Fruit fly (Drosophila melanogaster): ENCODE measurements around the gene Pop5.

Gene Pop5

DNA sequence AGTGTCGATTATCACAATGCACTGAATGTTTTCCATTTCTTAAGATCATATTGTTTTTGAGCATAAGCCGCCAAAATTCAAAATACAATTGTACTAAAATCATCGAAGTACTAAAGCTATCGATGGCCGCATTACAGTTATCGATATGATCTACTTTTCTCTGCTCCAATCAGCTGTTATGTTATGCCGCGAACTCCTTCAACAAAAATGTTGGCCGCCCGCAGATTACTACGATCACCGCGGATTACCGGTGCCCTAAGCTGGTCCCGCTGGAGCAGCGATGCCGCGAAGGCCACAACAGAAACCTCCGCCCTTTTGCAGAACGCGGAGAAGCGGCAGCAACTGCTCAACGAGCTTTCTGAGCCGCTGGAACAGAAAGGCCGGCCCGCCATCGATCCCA, 9.3 kb downstream of the Pop5 start, which contains the start of gene beg:
Gene beg (plus strand): TSS at position 177 of the 400 bp plus-strand sequence.
- no peak for TF ChIP-seq ttk (optimal IDR thresholded peaks at IDR 0.05)
- no peak for TF ChIP-seq insv (optimal IDR thresholded peaks at IDR 0.05)
- no peak for TF ChIP-seq Myc (optimal IDR thresholded peaks at IDR 0.05)
- TF ChIP-seq psq (optimal IDR thresholded peaks at IDR 0.05), result no peak
- no peak for TF ChIP-seq h (optimal IDR thresholded peaks at IDR 0.05)
- TF ChIP-seq Sin3A (optimal IDR thresholded peaks at IDR 0.05), result no peak

DNA sequence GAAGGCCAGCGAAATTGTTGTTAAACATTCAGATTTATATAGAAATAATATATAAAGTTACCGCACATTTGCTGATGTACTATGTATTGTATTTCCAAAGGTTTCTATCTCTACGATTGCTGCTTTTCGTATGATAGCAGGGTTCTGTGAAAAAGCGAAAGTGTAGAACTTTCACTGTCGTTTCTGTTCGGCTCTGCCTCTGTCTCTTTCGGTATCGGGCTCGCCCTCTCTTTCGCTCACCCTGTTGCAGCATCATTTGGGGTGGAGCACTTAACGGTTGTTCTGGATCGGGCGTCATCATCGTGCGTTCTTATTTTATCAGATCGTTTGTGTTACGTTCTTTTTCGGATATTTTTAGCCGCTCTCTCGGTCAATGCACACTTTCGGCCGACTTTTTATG, 11.5 kb downstream of the Pop5 start:
- no peak for TF ChIP-seq Myc (optimal IDR thresholded peaks at IDR 0.05)

DNA sequence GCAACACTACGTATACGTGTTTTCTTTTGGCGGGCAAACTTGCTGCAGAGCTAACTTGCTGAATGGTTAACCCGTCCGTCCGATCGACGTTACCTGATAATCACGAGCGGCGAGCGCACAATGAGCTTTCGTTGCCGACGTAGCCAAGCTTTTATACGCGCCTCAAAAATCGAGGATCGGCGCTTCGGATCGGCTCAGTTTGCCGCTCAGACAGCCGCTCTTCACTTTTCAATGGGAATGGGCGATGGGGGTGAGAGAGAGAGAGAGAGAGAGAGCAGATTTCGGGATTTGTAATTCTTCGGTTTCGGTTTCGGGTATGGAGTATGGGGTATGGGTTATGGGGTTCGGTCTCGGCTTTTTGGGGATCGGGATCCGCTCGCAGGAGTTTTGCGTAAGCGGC, 12.9 kb downstream of the Pop5 start, which contains the start of gene Ilp8:
Gene Ilp8 (minus strand): TSS at position 110 of the 400 bp plus-strand sequence.
- TF ChIP-seq psq (optimal IDR thresholded peaks at IDR 0.05) (no peak), ttk (optimal IDR thresholded peaks at IDR 0.05) (no peak), h (optimal IDR thresholded peaks at IDR 0.05) (no peak), insv (optimal IDR thresholded peaks at IDR 0.05) (no peak), Sin3A (optimal IDR thresholded peaks at IDR 0.05) (no peak), Myc (optimal IDR thresholded peaks at IDR 0.05) (no peak)

DNA sequence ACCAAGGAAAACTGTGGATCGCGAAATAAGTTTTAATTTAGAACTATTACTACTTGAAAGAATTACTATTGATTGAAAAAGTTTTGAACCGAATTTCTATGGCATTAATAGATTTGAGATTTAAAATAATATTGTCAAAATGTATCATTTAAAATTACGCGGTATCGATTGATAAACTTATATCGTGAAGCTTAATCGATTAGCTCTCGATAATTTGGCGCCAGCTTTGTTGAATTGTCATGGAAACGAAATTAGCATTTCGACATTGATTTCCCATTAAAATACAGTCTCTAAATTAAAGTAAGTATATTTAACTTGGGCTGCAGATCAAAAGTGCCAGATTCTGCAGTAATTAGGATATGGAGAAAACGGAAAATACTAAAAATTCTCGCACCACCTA, 17.5 kb downstream of the Pop5 start, which contains the start of gene CG7730:
Gene CG7730 (plus strand): TSS at position 206 of the 400 bp plus-strand sequence.
- TF ChIP-seq Myc (optimal IDR thresholded peaks at IDR 0.05), result no peak
- TF ChIP-seq ttk (optimal IDR thresholded peaks at IDR 0.05), result no peak
- no peak for TF ChIP-seq Sin3A (optimal IDR thresholded peaks at IDR 0.05)
- TF ChIP-seq h (optimal IDR thresholded peaks at IDR 0.05), result no peak
- no peak for TF ChIP-seq insv (optimal IDR thresholded peaks at IDR 0.05)
- no peak for TF ChIP-seq psq (optimal IDR thresholded peaks at IDR 0.05)

DNA sequence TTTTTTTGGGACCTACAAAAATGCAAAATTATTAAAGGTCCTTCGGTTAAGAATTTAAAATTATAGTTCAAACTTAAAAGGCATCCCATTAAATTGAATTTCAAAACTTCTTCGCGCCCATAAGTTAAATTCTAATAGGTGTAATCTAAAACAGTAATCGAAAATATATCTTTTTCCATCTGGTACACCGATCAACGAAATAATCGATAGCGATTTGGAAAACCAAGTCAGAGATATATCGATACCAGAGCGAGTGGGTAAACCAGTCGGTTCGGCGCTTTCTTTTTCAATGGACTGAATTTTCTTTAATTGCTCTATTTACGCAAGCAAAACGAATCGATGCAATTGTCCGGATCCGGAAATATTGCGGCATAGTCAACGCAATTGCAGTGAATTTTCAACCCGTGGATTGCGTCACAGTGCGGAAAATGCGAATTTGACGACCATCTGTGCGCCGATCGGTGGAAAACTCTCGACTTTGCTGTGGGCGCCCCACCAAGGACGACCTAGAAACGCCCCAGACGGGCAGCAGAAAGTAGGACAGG, 20.7 kb downstream of the Pop5 start, which contains the start of gene Fit2:
Gene Fit2 (plus strand): TSS at position 234 of the 545 bp plus-strand sequence.
- no peak for TF ChIP-seq insv (optimal IDR thresholded peaks at IDR 0.05)
- no peak for TF ChIP-seq ttk (optimal IDR thresholded peaks at IDR 0.05)
- TF ChIP-seq Sin3A (optimal IDR thresholded peaks at IDR 0.05), result no peak
- no peak for TF ChIP-seq Myc (optimal IDR thresholded peaks at IDR 0.05)
- TF ChIP-seq psq (optimal IDR thresholded peaks at IDR 0.05), result no peak
- no peak for TF ChIP-seq h (optimal IDR thresholded peaks at IDR 0.05)

DNA sequence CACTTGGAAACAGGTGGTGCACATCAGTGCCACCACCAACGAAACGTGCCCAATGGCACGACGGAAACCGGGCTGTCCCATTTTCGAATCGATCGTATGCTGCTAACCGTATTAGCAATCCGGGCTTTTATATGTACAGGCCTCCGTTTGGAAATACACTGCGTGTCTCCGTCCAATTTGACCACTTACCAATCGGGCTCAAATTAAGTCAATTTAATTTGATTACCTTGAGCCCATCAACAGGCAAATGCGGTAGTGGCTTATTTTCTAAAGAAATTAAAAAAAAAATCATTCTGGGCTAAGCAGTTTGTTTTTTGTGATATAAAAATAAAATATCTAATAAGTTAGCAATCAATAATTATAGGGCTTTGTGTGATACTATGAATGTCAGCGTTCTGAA, 21.2 kb downstream of the Pop5 start, which contains the start of gene a10:
Gene a10 (minus strand): TSS at position 101 of the 400 bp plus-strand sequence.
- TF ChIP-seq Sin3A (optimal IDR thresholded peaks at IDR 0.05) (no peak), h (optimal IDR thresholded peaks at IDR 0.05) (no peak), Myc (optimal IDR thresholded peaks at IDR 0.05) (no peak), ttk (optimal IDR thresholded peaks at IDR 0.05) (no peak), psq (optimal IDR thresholded peaks at IDR 0.05) (no peak), insv (optimal IDR thresholded peaks at IDR 0.05) (no peak)

- TF ChIP-seq Sin3A (optimal IDR thresholded peaks at IDR 0.05) (no peak), h (optimal IDR thresholded peaks at IDR 0.05) (no peak), psq (optimal IDR thresholded peaks at IDR 0.05) (no peak), insv (optimal IDR thresholded peaks at IDR 0.05) (no peak)
Observed at dm6 chr3L:17022756-17023155, 22.1 kb downstream of the Pop5 start, which contains the start of gene CG6652. TSS of gene CG6652 (minus strand) at chr3L:17022856.

- no peak for TF ChIP-seq insv (optimal IDR thresholded peaks at IDR 0.05)
Observed at dm6 chr3L:17016576-17016917, 28.3 kb downstream of the Pop5 start.

DNA sequence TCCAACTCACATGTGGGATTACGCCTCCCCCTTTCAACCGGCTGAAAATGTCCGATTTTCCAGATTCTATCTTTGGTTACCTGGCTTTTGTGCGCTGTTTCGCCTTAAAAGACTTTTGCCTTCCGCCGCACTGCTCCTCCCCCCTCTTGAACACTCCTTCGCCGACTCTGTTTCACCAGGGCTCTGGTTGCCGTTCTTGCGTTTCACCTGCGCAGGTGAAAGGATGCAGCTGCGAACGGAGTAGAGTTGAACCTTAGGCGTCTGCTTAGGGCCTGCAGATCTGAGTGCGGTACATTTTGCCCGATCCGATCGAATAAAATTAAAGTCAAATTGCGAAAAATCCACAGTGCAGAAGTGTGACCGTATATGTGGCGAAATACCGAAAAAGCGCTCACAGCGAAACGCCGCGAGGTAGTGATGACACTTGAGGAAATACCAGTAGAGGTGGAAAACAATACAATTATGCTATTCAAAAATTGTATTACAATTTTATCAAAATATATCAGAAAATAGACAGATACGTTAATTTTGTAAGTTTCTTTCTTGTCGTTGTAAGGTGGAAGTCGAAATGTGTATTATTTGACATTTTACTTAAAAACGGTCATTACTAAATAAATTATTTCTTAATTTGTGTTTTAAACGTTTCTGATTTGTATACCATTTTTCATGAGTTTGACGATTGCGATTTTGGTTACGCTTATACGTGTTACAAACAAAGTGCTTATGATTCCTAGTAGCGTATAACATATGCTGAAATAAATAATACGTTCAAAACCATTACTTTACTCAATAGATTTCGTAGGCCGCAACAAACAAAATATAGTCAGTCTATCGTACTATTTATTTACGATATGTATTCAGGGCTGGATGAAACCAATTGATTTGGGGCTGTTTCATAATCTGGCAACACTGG, 28.9 kb downstream of the Pop5 start, which contains the start of the genes CG6664 and CG7728:
Gene CG6664 (minus strand): TSS at position 518 of the 913 bp plus-strand sequence.
Gene CG7728 (plus strand): TSS at position 874 of the 913 bp plus-strand sequence.
- TF ChIP-seq h (optimal IDR thresholded peaks at IDR 0.05) (no peak), ttk (optimal IDR thresholded peaks at IDR 0.05) (no peak), Sin3A (optimal IDR thresholded peaks at IDR 0.05) (no peak), psq (optimal IDR thresholded peaks at IDR 0.05) (no peak), Myc (optimal IDR thresholded peaks at IDR 0.05) (no peak), insv (optimal IDR thresholded peaks at IDR 0.05) (no peak)

DNA sequence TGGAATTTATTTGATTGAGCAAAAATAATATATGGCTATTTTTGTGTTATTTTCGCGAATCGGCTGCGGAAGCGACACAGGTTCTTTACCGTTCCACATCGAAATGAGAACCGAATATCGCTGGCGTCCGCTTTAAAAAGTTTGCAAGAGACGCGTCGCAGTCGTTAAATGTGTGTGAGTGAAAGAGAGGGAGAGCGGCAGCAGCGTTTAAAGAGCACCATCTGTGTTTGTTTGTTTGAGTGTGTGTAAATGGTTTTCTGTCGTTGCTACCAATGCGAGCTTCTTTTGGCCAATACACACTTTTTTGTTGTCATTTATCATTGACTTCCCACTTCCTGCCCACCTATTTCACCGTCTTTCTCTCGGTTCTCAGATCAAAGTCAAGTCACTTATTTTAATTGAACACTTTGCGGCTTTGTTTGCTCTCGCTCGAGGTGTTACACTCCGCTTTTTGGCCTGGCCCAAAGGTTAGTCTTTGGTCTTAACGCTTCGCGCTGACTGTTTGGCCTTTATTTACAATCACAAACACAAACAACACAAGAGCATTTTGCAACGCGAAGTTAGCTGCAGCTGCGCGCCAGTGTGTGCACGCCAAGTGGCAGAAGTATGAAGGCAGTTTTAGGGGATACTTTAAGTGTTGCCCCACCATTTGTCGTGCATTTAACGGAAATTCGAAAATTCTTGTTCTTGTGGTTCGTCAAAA, 32.7 kb downstream of the Pop5 start, which contains the start of gene CG3764:
Gene CG3764 (minus strand): TSS at position 549 of the 703 bp plus-strand sequence.
- no peak for TF ChIP-seq insv (optimal IDR thresholded peaks at IDR 0.05)
- no peak for TF ChIP-seq psq (optimal IDR thresholded peaks at IDR 0.05)
- no peak for TF ChIP-seq Sin3A (optimal IDR thresholded peaks at IDR 0.05)
- no peak for TF ChIP-seq h (optimal IDR thresholded peaks at IDR 0.05)
- TF ChIP-seq ttk (optimal IDR thresholded peaks at IDR 0.05), result no peak
- TF ChIP-seq Myc (optimal IDR thresholded peaks at IDR 0.05), result no peak

DNA sequence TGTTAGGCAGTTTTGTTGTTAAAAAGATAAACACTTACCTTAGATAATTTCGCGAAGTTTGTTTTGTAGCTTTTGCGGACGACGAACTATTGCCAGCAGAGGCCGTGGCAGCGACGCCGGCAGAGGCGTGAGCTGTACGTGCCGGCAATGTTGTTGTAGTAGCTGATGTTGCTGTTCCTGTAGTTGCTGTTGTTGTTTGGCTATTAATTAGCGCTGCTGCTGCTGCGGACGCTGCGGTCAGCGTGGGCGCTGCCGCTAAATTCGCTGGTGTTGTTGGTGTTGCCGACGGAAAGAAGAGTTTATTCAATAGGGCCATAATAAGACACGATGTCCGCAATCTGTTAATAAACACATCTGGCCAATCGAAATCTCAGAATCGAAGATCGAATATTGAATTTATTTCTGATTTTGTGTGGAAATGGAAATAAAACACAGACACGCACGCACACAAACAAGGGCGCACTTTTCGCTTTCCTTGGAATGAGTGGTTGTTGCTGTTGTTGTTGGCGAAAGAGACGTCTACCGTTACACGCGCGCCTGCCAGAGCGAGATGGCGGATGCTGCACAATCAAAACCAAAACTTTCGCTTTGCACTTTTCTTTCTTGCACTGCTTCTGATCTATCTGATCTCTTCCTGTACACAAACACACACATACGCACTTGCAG, 33.4 kb downstream of the Pop5 start:
- TF ChIP-seq Myc (optimal IDR thresholded peaks at IDR 0.05) (no peak), psq (optimal IDR thresholded peaks at IDR 0.05) (no peak), h (optimal IDR thresholded peaks at IDR 0.05) (no peak), Sin3A (optimal IDR thresholded peaks at IDR 0.05) (no peak), insv (optimal IDR thresholded peaks at IDR 0.05) (no peak), ttk (optimal IDR thresholded peaks at IDR 0.05) (no peak)

Measured in Kc167 (cell line).